Worm (Caenorhabditis elegans) whole organism, L1 larva: ENCODE measurements around the gene Y38F2AR.3.

Experiments
- C04F5.9 ChIP-seq: sonication (generic microtip); optimal IDR thresholded peaks from 2 replicates; lab custom pipeline; 2016; ENCODE audit warnings: missing genetic modification characterization, missing compliant biosample characterization
- Y116A8C.19 ChIP-seq: sonication (generic microtip); optimal IDR thresholded peaks from 2 replicates; lab custom pipeline; 2016; ENCODE audit warnings: missing compliant biosample characterization, missing genetic modification characterization, borderline replicate concordance
- alr-1 ChIP-seq: fragments of 200-800 bp; sonication (Bioruptor generic); optimal IDR thresholded peaks from 2 replicates; lab custom pipeline; 2018; ENCODE audit warnings: borderline replicate concordance, mild to moderate bottlenecking, missing genetic modification characterization, missing compliant biosample characterization
- ama-1 ChIP-seq: fragments of 150-350 bp; optimal IDR thresholded peaks from 2 replicates; lab custom pipeline; 2014
- blmp-1 ChIP-seq: fragments of 150-350 bp; optimal IDR thresholded peaks from 2 replicates; lab custom pipeline; 2014; ENCODE audit warnings: missing biosample characterization, missing genetic modification characterization
- ceh-8 ChIP-seq: fragments of 200-800 bp; sonication (Bioruptor generic); optimal IDR thresholded peaks from 2 replicates; lab custom pipeline; 2018; ENCODE audit warnings: mild to moderate bottlenecking, missing genetic modification characterization, moderate library complexity, missing compliant biosample characterization
- ceh-88 ChIP-seq: fragments of 200-800 bp; sonication (Bioruptor generic); IDR thresholded peaks from 2 replicates; pipeline ENCODE4 v1.3.6; 2022; ENCODE audit warnings: missing genetic modification characterization, missing compliant biosample characterization
- ces-1 ChIP-seq: fragments of 150-350 bp; optimal IDR thresholded peaks from 2 replicates; lab custom pipeline; 2014; ENCODE audit warnings: missing biosample characterization, missing genetic modification reagents, missing genetic modification characterization
- dpl-1 ChIP-seq, 3 experiments: fragments of 150-350 bp in 2 of 3; sonication (generic microtip) in 1 of 3; optimal IDR thresholded peaks; 2 replicates each; lab custom pipeline; 2014 to 2017; ENCODE audit warnings: missing biosample characterization in 3 of 3, missing genetic modification characterization in 3 of 3, missing genetic modification reagents in 3 of 3
- dsc-1 ChIP-seq: sonication (generic microtip); optimal IDR thresholded peaks from 2 replicates; lab custom pipeline; 2016; ENCODE audit warnings: mild to moderate bottlenecking, missing genetic modification characterization, missing compliant biosample characterization
- efl-1 ChIP-seq, 4 experiments: fragments of 150-350 bp; optimal IDR thresholded peaks in 3 of 4; peaks in 1 of 4; 1 replicate in 1 of 4; 2 replicates in 3 of 4; lab custom pipeline; 2014; ENCODE audit warnings: missing biosample characterization in 2 of 4, missing genetic modification characterization in 2 of 4, missing genetic modification reagents in 2 of 4
- egl-13 ChIP-seq: sonication (generic microtip); optimal IDR thresholded peaks from 2 replicates; lab custom pipeline; 2016; ENCODE audit warnings: missing genotype, missing genetic modification reagents, missing genetic modification characterization, missing compliant biosample characterization
- elt-2 ChIP-seq: sonication (generic microtip); optimal IDR thresholded peaks from 2 replicates; lab custom pipeline; 2016; ENCODE audit warnings: missing genetic modification characterization, mild to moderate bottlenecking, inconsistent platforms, missing compliant biosample characterization, missing genetic modification reagents
- elt-3 ChIP-seq, 6 experiments: fragments of 150-350 bp in 1 of 6; sonication (generic microtip); optimal IDR thresholded peaks; 2 replicates each; lab custom pipeline; 2017 to 2018; ENCODE audit warnings: missing biosample characterization in 6 of 6, missing genetic modification characterization in 6 of 6, inconsistent platforms in 1 of 6
- ets-5 ChIP-seq: fragments of 200-800 bp; sonication (Bioruptor generic); IDR thresholded peaks from 2 replicates; pipeline ENCODE4 v1.3.6; 2022; ENCODE audit warnings: missing genetic modification characterization, missing compliant biosample characterization
- fkh-10 ChIP-seq: sonication (generic microtip); optimal IDR thresholded peaks from 2 replicates; lab custom pipeline; 2017; ENCODE audit warnings: missing biosample characterization, missing genetic modification reagents, missing genetic modification characterization
- fos-1 ChIP-seq: fragments of 150-350 bp; optimal IDR thresholded peaks from 2 replicates; lab custom pipeline; 2014; ENCODE audit warnings: missing biosample characterization, missing genetic modification characterization
- hlh-17 ChIP-seq: fragments of 200-800 bp; sonication (Bioruptor generic); optimal IDR thresholded peaks from 2 replicates; lab custom pipeline; 2018; ENCODE audit warnings: missing genetic modification characterization, mild to moderate bottlenecking, missing compliant biosample characterization, moderate library complexity, borderline replicate concordance
- hpl-2 ChIP-seq: fragments of 150-350 bp; optimal IDR thresholded peaks from 2 replicates; lab custom pipeline; 2014; ENCODE audit warnings: missing biosample characterization, missing genetic modification reagents, missing genetic modification characterization
- irx-1 ChIP-seq: sonication (generic microtip); optimal IDR thresholded peaks from 2 replicates; lab custom pipeline; 2016; ENCODE audit warnings: missing genetic modification characterization, missing compliant biosample characterization
- jun-1 ChIP-seq: fragments of 150-350 bp; optimal IDR thresholded peaks from 2 replicates; lab custom pipeline; 2014; ENCODE audit warnings: missing biosample characterization, missing genetic modification reagents, missing genetic modification characterization
- lin-15B ChIP-seq: fragments of 150-350 bp; sonication (generic microtip); optimal IDR thresholded peaks from 3 replicates; lab custom pipeline; 2014; ENCODE audit warnings: missing biosample characterization, missing genetic modification characterization
- lin-35 ChIP-seq, 2 experiments: fragments of 150-350 bp; optimal IDR thresholded peaks; 2 replicates each; lab custom pipeline; 2014; ENCODE audit warnings: missing biosample characterization in 2 of 2, missing genetic modification characterization in 2 of 2, missing genetic modification reagents in 2 of 2
- lin-39 ChIP-seq: fragments of 150-350 bp; optimal IDR thresholded peaks from 2 replicates; lab custom pipeline; 2014; ENCODE audit warnings: missing biosample characterization, missing genetic modification reagents, missing genetic modification characterization
- lsy-2 ChIP-seq, 2 experiments: fragments of 150-350 bp; optimal IDR thresholded peaks; 2 replicates each; lab custom pipeline; 2014; ENCODE audit warnings: missing biosample characterization in 2 of 2, missing genetic modification characterization in 2 of 2
- mdl-1 ChIP-seq, 2 experiments: fragments of 150-350 bp; optimal IDR thresholded peaks; 2 replicates each; lab custom pipeline; 2014 to 2017; ENCODE audit warnings: missing biosample characterization in 2 of 2, missing genetic modification characterization in 2 of 2, inconsistent platforms in 1 of 2
- mef-2 ChIP-seq: fragments of 150-350 bp; optimal IDR thresholded peaks from 2 replicates; lab custom pipeline; 2014; ENCODE audit warnings: missing biosample characterization, missing genetic modification characterization
- nhr-19 ChIP-seq: fragments of 200-800 bp; sonication (Bioruptor generic); conservative IDR thresholded peaks from 2 replicates; pipeline ENCODE4 v1.3.6; 2022; ENCODE audit warnings: missing genetic modification characterization, missing compliant biosample characterization
- nhr-20 ChIP-seq: sonication (generic microtip); optimal IDR thresholded peaks from 2 replicates; lab custom pipeline; 2016; ENCODE audit warnings: mild to moderate bottlenecking, missing genetic modification characterization, missing compliant biosample characterization
- nhr-28 ChIP-seq: fragments of 150-350 bp; optimal IDR thresholded peaks from 2 replicates; lab custom pipeline; 2014; ENCODE audit warnings: missing biosample characterization, missing genetic modification characterization
- nhr-47 ChIP-seq: sonication (generic microtip); optimal IDR thresholded peaks from 2 replicates; lab custom pipeline; 2016; ENCODE audit warnings: mild to moderate bottlenecking, missing genetic modification characterization, moderate library complexity, missing compliant biosample characterization
- nhr-85 ChIP-seq: sonication (generic microtip); peaks from one replicate; lab custom pipeline; 2016; ENCODE audit warnings: missing genetic modification characterization, inconsistent platforms, missing compliant biosample characterization
- nhr-90 ChIP-seq: sonication (generic microtip); optimal IDR thresholded peaks from 2 replicates; lab custom pipeline; 2016; ENCODE audit warnings: mild to moderate bottlenecking, missing genetic modification characterization, missing compliant biosample characterization; ENCODE audit not compliant: poor library complexity
- pax-3 ChIP-seq: fragments of 200-800 bp; sonication (Bioruptor generic); optimal IDR thresholded peaks from 2 replicates; lab custom pipeline; 2018; ENCODE audit warnings: mild to moderate bottlenecking, missing genetic modification characterization, moderate library complexity, missing compliant biosample characterization
- pqm-1 ChIP-seq: sonication (generic microtip); optimal IDR thresholded peaks from 3 replicates; lab custom pipeline; 2017; ENCODE audit warnings: missing biosample characterization, missing genetic modification characterization
- skn-1 ChIP-seq: fragments of 150-350 bp; optimal IDR thresholded peaks from 2 replicates; lab custom pipeline; 2014; ENCODE audit warnings: missing biosample characterization, missing genetic modification characterization
- snu-23 ChIP-seq: sonication (generic microtip); optimal IDR thresholded peaks from 2 replicates; lab custom pipeline; 2016; ENCODE audit warnings: missing genetic modification characterization, missing compliant biosample characterization
- sox-4 ChIP-seq: sonication (generic microtip); optimal IDR thresholded peaks from 2 replicates; lab custom pipeline; 2016; ENCODE audit warnings: missing genetic modification characterization, missing compliant biosample characterization
- sup-37 ChIP-seq: fragments of 200-800 bp; sonication (Bioruptor generic); optimal IDR thresholded peaks from 2 replicates; lab custom pipeline; 2018; ENCODE audit warnings: mild to moderate bottlenecking, missing genetic modification characterization, missing compliant biosample characterization
- swsn-7 ChIP-seq: sonication (generic microtip); optimal IDR thresholded peaks from 2 replicates; lab custom pipeline; 2016; ENCODE audit warnings: missing genetic modification characterization, missing compliant biosample characterization
- tlp-1 ChIP-seq: fragments of 150-350 bp; optimal IDR thresholded peaks from 2 replicates; lab custom pipeline; 2014; ENCODE audit warnings: missing biosample characterization, missing genetic modification characterization
- unc-130 ChIP-seq: fragments of 150-350 bp; optimal IDR thresholded peaks from 2 replicates; lab custom pipeline; 2017; ENCODE audit warnings: missing biosample characterization, missing genetic modification characterization, inconsistent platforms
- unc-62 ChIP-seq: fragments of 150-350 bp; optimal IDR thresholded peaks from 2 replicates; lab custom pipeline; 2014; ENCODE audit warnings: missing biosample characterization, missing genetic modification reagents, missing genetic modification characterization
- unc-86 ChIP-seq: sonication (generic microtip); optimal IDR thresholded peaks from 2 replicates; lab custom pipeline; 2016; ENCODE audit warnings: missing genetic modification characterization, missing compliant biosample characterization
- vab-15 ChIP-seq: sonication (generic microtip); optimal IDR thresholded peaks from 2 replicates; lab custom pipeline; 2017; ENCODE audit warnings: missing genotype, mild to moderate bottlenecking, missing genetic modification characterization, missing compliant biosample characterization
- xbp-1 ChIP-seq: sonication (generic microtip); optimal IDR thresholded peaks from 2 replicates; lab custom pipeline; 2016; ENCODE audit warnings: missing genetic modification characterization, missing compliant biosample characterization
- zag-1 ChIP-seq: fragments of 150-350 bp; optimal IDR thresholded peaks from 2 replicates; lab custom pipeline; 2014; ENCODE audit warnings: missing biosample characterization, missing genetic modification characterization
- ztf-4 ChIP-seq: fragments of 150-350 bp; optimal IDR thresholded peaks from 2 replicates; lab custom pipeline; 2014; ENCODE audit warnings: missing biosample characterization, missing genetic modification characterization

The Y38F2AR.3 gene

ce11 chrIV:2348862-2349321 lies 34.9 kb upstream of the Y38F2AR.3 start, which contains the start of the genes ppgn-1 and tftc-1 (continued):
- TF ChIP-seq egl-13 (tag; lab: Kevin White, UChicago) (peak; percentile 55), hpl-2 (no peak), sox-4 (tag; lab: Kevin White, UChicago) (peak; percentile 58), lin-39 (tag; lab: Kevin White, UChicago) (peak; percentile 71), irx-1 (tag; lab: Kevin White, UChicago) (peak; percentile 71), fkh-10 (GFP tag; lab: Kevin White, UChicago) (no peak), sup-37 (GFP tag; lab: Kevin White, UChicago) (no peak), alr-1 (tag; lab: Kevin White, UChicago) (no peak), tlp-1 (tag; lab: Kevin White, UChicago) (no peak), ceh-88 (GFP tag; lab: Robert Waterston, UW) (no peak), xbp-1 (tag; lab: Kevin White, UChicago) (peak; percentile 76), blmp-1 (tag; lab: Kevin White, UChicago) (peak; percentile 55), ces-1 (GFP tag; lab: Kevin White, UChicago) (no peak), elt-2 (tag; lab: Kevin White, UChicago) (peak; percentile 36), unc-130 (tag; lab: Kevin White, UChicago) (peak; percentile 38), skn-1 (peak; percentile 67), unc-62 (GFP tag; lab: Kevin White, UChicago) (no peak), nhr-20 (tag; lab: Kevin White, UChicago) (no peak), pax-3 (no peak), fos-1 (peak; percentile 21), Y116A8C.19 (tag; lab: Kevin White, UChicago) (no peak), C04F5.9 (tag; lab: Kevin White, UChicago) (peak; percentile 66), dsc-1 (peak; percentile 78), nhr-28 (no peak), jun-1 (tag; lab: Kevin White, UChicago) (no peak), pqm-1 (tag; lab: Kevin White, UChicago) (no peak), zag-1 (tag; lab: Kevin White, UChicago) (no peak), lin-15B (peak; percentile 3), dpl-1 (GFP tag; optimal IDR thresholded peaks at IDR 0.05; lab: Kevin White, UChicago) (peak; percentile 40 to 72 (median 71)), vab-15 (tag; lab: Kevin White, UChicago) (no peak), nhr-90 (tag; lab: Kevin White, UChicago) (peak; percentile 80), mdl-1 (tag; optimal IDR thresholded peaks at IDR 0.05; lab: Kevin White, UChicago) (no peak), swsn-7 (tag; lab: Kevin White, UChicago) (peak; percentile 79), unc-86 (tag; lab: Kevin White, UChicago) (peak; percentile 65), ama-1 (no peak), nhr-47 (peak; percentile 86), elt-3 (tag; optimal IDR thresholded peaks at IDR 0.05; lab: Kevin White, UChicago) (peak in 1 of 6 experiments; percentile 24)
- TF ChIP-seq, all 84 proteins: peak for 38

ce11 chrIV:2387970-2388705 lies 4.3 kb downstream of the Y38F2AR.3 start, which contains the start of gene sec-61.B:
Gene sec-61.B, minus strand, starts transcription at chrIV:2388675.
- TF ChIP-seq ets-5 (no peak), mdl-1 (tag; optimal IDR thresholded peaks at IDR 0.05; lab: Kevin White, UChicago) (no peak), mef-2 (no peak), elt-2 (tag; lab: Kevin White, UChicago) (no peak), nhr-19 (GFP tag; lab: Robert Waterston, UW) (0 out of 2 replicates have a peak, but pooled peaks have one; percentile 2), Y116A8C.19 (tag; lab: Kevin White, UChicago) (no peak), dpl-1 (GFP tag; optimal IDR thresholded peaks at IDR 0.05; lab: Kevin White, UChicago) (peak in 1 of 3 experiments; percentile 0), nhr-47 (peak; percentile 36), nhr-85 (tag; lab: Kevin White, UChicago) (peak; percentile 67), snu-23 (GFP tag; lab: Kevin White, UChicago) (peak; percentile 15), lsy-2 (tag; optimal IDR thresholded peaks at IDR 0.05; lab: Kevin White, UChicago) (peak; percentile 32 to 41), unc-86 (tag; lab: Kevin White, UChicago) (no peak), hlh-17 (no peak), blmp-1 (tag; lab: Kevin White, UChicago) (no peak), lin-39 (tag; lab: Kevin White, UChicago) (peak; percentile 8), irx-1 (tag; lab: Kevin White, UChicago) (no peak), ceh-8 (GFP tag; lab: Kevin White, UChicago) (no peak), efl-1 (optimal IDR thresholded peaks at IDR 0.05; lab: Kevin White, UChicago) (peak in 1 of 2 experiments; percentile 17), efl-1 (GFP tag; optimal IDR thresholded peaks at IDR 0.05 in 1 of 2; lab: Kevin White, UChicago) (peak; percentile 17 to 52), lin-35 (GFP tag; optimal IDR thresholded peaks at IDR 0.05; lab: Kevin White, UChicago) (peak in 1 of 2 experiments; percentile 9), nhr-90 (tag; lab: Kevin White, UChicago) (peak; percentile 43), xbp-1 (tag; lab: Kevin White, UChicago) (no peak), ztf-4 (peak; percentile 55)
